Worm (Caenorhabditis elegans) whole organism, L1 larva: ENCODE results near the gene F26F12.8.

Experiments
- dsc-1 ChIP-seq: sonication (generic microtip); optimal IDR thresholded peaks from 2 replicates; lab custom pipeline; 2016; ENCODE audit warnings: mild to moderate bottlenecking, missing genetic modification characterization, missing compliant biosample characterization
- elt-3 ChIP-seq, 6 experiments: fragments of 150-350 bp in 1 of 6; sonication (generic microtip); optimal IDR thresholded peaks; 2 replicates each; lab custom pipeline; 2017 to 2018; ENCODE audit warnings: missing biosample characterization in 6 of 6, missing genetic modification characterization in 6 of 6, inconsistent platforms in 1 of 6
- lin-15B ChIP-seq: fragments of 150-350 bp; sonication (generic microtip); optimal IDR thresholded peaks from 3 replicates; lab custom pipeline; 2014; ENCODE audit warnings: missing biosample characterization, missing genetic modification characterization
- unc-62 ChIP-seq: fragments of 150-350 bp; optimal IDR thresholded peaks from 2 replicates; lab custom pipeline; 2014; ENCODE audit warnings: missing biosample characterization, missing genetic modification reagents, missing genetic modification characterization

DNA sequence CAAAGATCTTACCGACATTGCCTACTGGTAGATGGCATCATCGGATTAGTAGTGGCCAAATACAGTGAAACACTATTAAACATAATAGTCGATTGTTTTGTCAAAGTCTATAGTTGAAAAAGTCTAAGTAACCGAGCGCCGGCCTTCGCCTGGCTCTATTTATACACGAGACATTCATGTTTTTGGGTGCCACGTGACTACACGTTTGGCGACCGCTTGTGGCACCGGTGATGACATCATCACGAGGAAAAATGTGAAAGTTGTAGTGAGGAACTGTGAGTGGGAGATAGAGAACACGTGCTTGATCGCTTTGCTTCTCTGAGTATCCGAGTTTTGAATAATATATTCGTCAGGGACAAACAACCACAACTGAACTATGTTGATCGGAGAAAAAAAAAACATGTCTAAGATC lies 18.0 kb downstream of the F26F12.8 start:
- TF ChIP-seq elt-3 (tag; optimal IDR thresholded peaks at IDR 0.05; lab: Kevin White, UChicago), result peak in 1 of 6 experiments; percentile 90
- no peak for TF ChIP-seq lin-15B
- peak; percentile 31 for TF ChIP-seq dsc-1
- TF ChIP-seq unc-62, result no peak
